Worm (Caenorhabditis elegans) whole organism, L1 larva: Measurements from ENCODE around the gene glb-31.
A peak's percentile ranks its signal among the peaks of the same experiment; 100 is the strongest.

Experiments
- C16A3.4 ChIP-seq: fragments of 150-350 bp; optimal IDR thresholded peaks from 2 replicates; lab custom pipeline; 2014; ENCODE audit warnings: missing biosample characterization, missing genetic modification characterization
- aha-1 ChIP-seq: fragments of 150-350 bp; optimal IDR thresholded peaks from 2 replicates; lab custom pipeline; 2014; ENCODE audit warnings: missing biosample characterization, missing genetic modification characterization
- ces-1 ChIP-seq: fragments of 150-350 bp; optimal IDR thresholded peaks from 2 replicates; lab custom pipeline; 2014; ENCODE audit warnings: missing biosample characterization, missing genetic modification reagents, missing genetic modification characterization
- fkh-4 ChIP-seq: sonication (generic microtip); optimal IDR thresholded peaks from 2 replicates; lab custom pipeline; 2016; ENCODE audit warnings: missing compliant biosample characterization, missing genetic modification characterization, borderline replicate concordance
- lin-13 ChIP-seq: fragments of 150-350 bp; optimal IDR thresholded peaks from 2 replicates; lab custom pipeline; 2014; ENCODE audit warnings: missing biosample characterization, missing genetic modification reagents, missing genetic modification characterization
- mdl-1 ChIP-seq, 2 experiments: fragments of 150-350 bp; optimal IDR thresholded peaks; 2 replicates each; lab custom pipeline; 2014 to 2017; ENCODE audit warnings: missing biosample characterization in 2 of 2, missing genetic modification characterization in 2 of 2, inconsistent platforms in 1 of 2
- nhr-28 ChIP-seq: fragments of 150-350 bp; optimal IDR thresholded peaks from 2 replicates; lab custom pipeline; 2014; ENCODE audit warnings: missing biosample characterization, missing genetic modification characterization
- snpc-4 ChIP-seq: fragments of 150-350 bp; optimal IDR thresholded peaks from 2 replicates; lab custom pipeline; 2014; ENCODE audit warnings: missing biosample characterization, missing genetic modification characterization
- vab-15 ChIP-seq: sonication (generic microtip); optimal IDR thresholded peaks from 2 replicates; lab custom pipeline; 2017; ENCODE audit warnings: missing genotype, mild to moderate bottlenecking, missing genetic modification characterization, missing compliant biosample characterization
- zag-1 ChIP-seq: fragments of 150-350 bp; optimal IDR thresholded peaks from 2 replicates; lab custom pipeline; 2014; ENCODE audit warnings: missing biosample characterization, missing genetic modification characterization
- ztf-11 ChIP-seq, 2 experiments: sonication (generic microtip); optimal IDR thresholded peaks; 2 replicates each; lab custom pipeline; 2016 to 2017; ENCODE audit warnings: missing genetic modification characterization in 2 of 2, missing biosample characterization in 1 of 2, missing compliant biosample characterization in 1 of 2

- no peak for TF ChIP-seq zag-1 (tag; lab: Kevin White, UChicago)
- no peak for TF ChIP-seq ztf-11 (tag; optimal IDR thresholded peaks at IDR 0.05; lab: Kevin White, UChicago)
- TF ChIP-seq vab-15 (tag; lab: Kevin White, UChicago) = no peak
- TF ChIP-seq aha-1 (tag; lab: Kevin White, UChicago) = no peak
- TF ChIP-seq mdl-1 (tag; optimal IDR thresholded peaks at IDR 0.05; lab: Kevin White, UChicago) = no peak
- TF ChIP-seq snpc-4 (tag; lab: Kevin White, UChicago) = no peak
- TF ChIP-seq lin-13 = no peak
- TF ChIP-seq fkh-4 (tag; lab: Kevin White, UChicago) = no peak
- no peak for TF ChIP-seq C16A3.4 (tag; lab: Kevin White, UChicago)
- TF ChIP-seq nhr-28 (tag; lab: Kevin White, UChicago) = no peak
- TF ChIP-seq ces-1 (GFP tag; lab: Kevin White, UChicago) = peak; percentile 55
Observed at ce11 chrII:1323190-1323651, 21.8 kb upstream of the glb-31 start.
